Fruit fly (Drosophila melanogaster) whole organism, wandering third instar larva: ENCODE measurements around the gene sdt.

Source experiments
- CrebA ChIP-seq: fragments of 200-800 bp; sonication (Bioruptor generic); optimal IDR thresholded peaks from 2 replicates; lab custom pipeline; 2016; ENCODE audit warnings: missing biosample characterization, mild to moderate bottlenecking, missing genetic modification characterization, borderline replicate concordance
- Dfd ChIP-seq: fragments of >200 bp; optimal IDR thresholded peaks from 2 replicates; lab custom pipeline; 2017; ENCODE audit warnings: missing biosample characterization, missing genetic modification characterization
- HLH106 ChIP-seq: fragments of 200-800 bp; optimal IDR thresholded peaks from 3 replicates; lab custom pipeline; 2019; ENCODE audit warnings: missing biosample characterization, mild to moderate bottlenecking, missing genetic modification characterization, moderate library complexity
- Hnf4 ChIP-seq: fragments of 200-800 bp; sonication (Bioruptor generic); optimal IDR thresholded peaks from 2 replicates; lab custom pipeline; 2016; ENCODE audit warnings: missing biosample characterization, mild to moderate bottlenecking, missing genetic modification characterization
- Hr83 ChIP-seq: fragments of 200-300 bp; sonication (Bioruptor generic); optimal IDR thresholded peaks from 2 replicates; lab custom pipeline; 2016; ENCODE audit warnings: missing biosample characterization, mild to moderate bottlenecking, missing genetic modification characterization, moderate library complexity; ENCODE audit not compliant: poor library complexity, severe bottlenecking
- Jra ChIP-seq: sonication (Bioruptor generic); optimal IDR thresholded peaks from 2 replicates; lab custom pipeline; 2016; ENCODE audit warnings: missing biosample characterization, missing genetic modification characterization
- dl ChIP-seq, 2 experiments: fragments of 175-275, 200-275 bp in 1 of 2; fragments of 200-275 bp in 1 of 2; sonication (Bioruptor generic); optimal IDR thresholded peaks; lab custom pipeline; 2018; ENCODE audit warnings: mild to moderate bottlenecking in 2 of 2, missing biosample characterization in 2 of 2, missing genetic modification characterization in 2 of 2, moderate library complexity in 2 of 2; ENCODE audit not compliant: partially characterized antibody in 2 of 2, insufficient read depth in 1 of 2
- dsf ChIP-seq: sonication (Bioruptor generic); optimal IDR thresholded peaks from 2 replicates; lab custom pipeline; 2016; ENCODE audit warnings: missing biosample characterization, missing genetic modification characterization, borderline replicate concordance
- foxo ChIP-seq, 2 experiments: fragments of 200-800 bp; sonication (Bioruptor generic); optimal IDR thresholded peaks; 2 replicates in 1 of 2; 3 replicates in 1 of 2; lab custom pipeline; 2016 to 2017; ENCODE audit warnings: missing biosample characterization in 2 of 2, missing genetic modification characterization in 2 of 2
- fru ChIP-seq: fragments of 200-800 bp; sonication (Bioruptor generic); optimal IDR thresholded peaks from 3 replicates; lab custom pipeline; 2016; ENCODE audit warnings: missing biosample characterization, mild to moderate bottlenecking, missing genetic modification characterization
- h ChIP-seq: fragments of 200-800 bp; sonication (Bioruptor generic); optimal IDR thresholded peaks from 3 replicates; lab custom pipeline; 2016; ENCODE audit warnings: missing biosample characterization, mild to moderate bottlenecking, missing genetic modification characterization
- lola ChIP-seq: fragments of >200 bp; optimal IDR thresholded peaks from 2 replicates; lab custom pipeline; 2017; ENCODE audit warnings: missing biosample characterization, missing genetic modification characterization
- psq ChIP-seq: fragments of 200-800 bp; sonication (Bioruptor generic); optimal IDR thresholded peaks from 3 replicates; lab custom pipeline; 2017; ENCODE audit warnings: missing biosample characterization, mild to moderate bottlenecking, missing genetic modification characterization, moderate library complexity
- usp ChIP-seq: fragments of >200 bp; optimal IDR thresholded peaks from 2 replicates; lab custom pipeline; 2017; ENCODE audit warnings: missing biosample characterization, missing genetic modification characterization

DNA sequence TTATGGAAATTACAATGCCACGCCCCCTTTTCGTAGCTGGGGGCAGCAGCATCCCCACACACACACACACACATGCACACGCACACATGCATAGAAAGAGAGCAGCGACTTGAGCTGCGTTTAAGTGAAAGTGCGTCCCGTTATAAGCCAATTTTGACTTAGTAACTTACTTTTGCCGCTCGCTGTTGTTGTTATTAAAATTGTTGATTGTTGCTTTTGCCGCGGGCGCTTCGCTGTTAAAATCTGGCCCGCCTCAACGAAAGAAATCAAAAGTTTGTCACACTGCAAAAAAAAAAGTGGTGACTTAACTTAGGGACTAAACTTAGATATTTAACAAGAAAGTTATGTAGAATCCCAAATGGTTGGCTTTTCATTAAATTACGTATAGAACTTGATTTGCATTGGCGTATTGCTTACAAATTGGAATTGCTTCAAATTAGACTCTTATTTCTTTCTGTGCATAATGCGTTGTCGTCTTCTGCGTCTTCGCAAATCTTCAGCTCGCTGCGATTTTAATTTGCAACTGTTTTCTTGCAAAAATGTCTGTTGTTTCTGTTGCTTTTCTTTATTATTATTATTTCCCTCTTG, 76.5 kb downstream of the sdt start:
- TF ChIP-seq lola (GFP tag; lab: Kevin White, UChicago): no peak
- TF ChIP-seq Hnf4 (GFP tag; lab: Kevin White, UChicago): no peak
- TF ChIP-seq usp (GFP tag; lab: Kevin White, UChicago): no peak
- TF ChIP-seq Dfd (GFP tag; lab: Kevin White, UChicago): no peak
- TF ChIP-seq Hr83 (GFP tag; lab: Kevin White, UChicago): no peak
- TF ChIP-seq foxo (GFP tag; optimal IDR thresholded peaks at IDR 0.05; lab: Kevin White, UChicago): peak in 1 of 2 experiments; percentile 33
- peak; percentile 22 for TF ChIP-seq h (GFP tag; lab: Kevin White, UChicago)
- TF ChIP-seq psq: no peak
- no peak for TF ChIP-seq dl (GFP tag; optimal IDR thresholded peaks at IDR 0.05; lab: Kevin White, UChicago; ENCODE audit: insufficient read depth in 1 of 2, partially characterized antibody in 2 of 2)
- TF ChIP-seq CrebA (GFP tag; lab: Kevin White, UChicago): no peak
- TF ChIP-seq fru (GFP tag; lab: Kevin White, UChicago): peak; percentile 55
- no peak for TF ChIP-seq HLH106 (tag; lab: Kevin White, UChicago)
- no peak for TF ChIP-seq Jra (GFP tag; lab: Kevin White, UChicago)
- no peak for TF ChIP-seq dsf (GFP tag; lab: Kevin White, UChicago)
